Fruit fly (Drosophila melanogaster) whole organism, embryonic: ENCODE measurements around the gene AstA.

Experiments
- Ada2b ChIP-seq: fragments of 200-800 bp; sonication (Bioruptor generic); IDR thresholded peaks from 2 replicates; pipeline ENCODE4 v1.3.6; 2022; ENCODE audit warnings: missing biosample characterization, missing genetic modification characterization
- BEAF-32 ChIP-seq: fragments of 200-800 bp; sonication (Bioruptor generic); optimal IDR thresholded peaks from 3 replicates; lab custom pipeline; 2017; ENCODE audit warnings: missing biosample characterization, missing genetic modification characterization, mild to moderate bottlenecking, moderate library complexity, missing genetic modification reagents
- BtbVII ChIP-seq: fragments of 200-800 bp; sonication (Bioruptor generic); optimal IDR thresholded peaks from 3 replicates; lab custom pipeline; 2017; ENCODE audit warnings: missing biosample characterization, mild to moderate bottlenecking, missing genetic modification characterization
- CG10147 ChIP-seq: fragments of 200-800 bp; sonication (Bioruptor generic); optimal IDR thresholded peaks from 2 replicates; lab custom pipeline; 2019; ENCODE audit warnings: missing biosample characterization, mild to moderate bottlenecking, missing genetic modification characterization, moderate library complexity
- CG10274 ChIP-seq: fragments of 200-800 bp; sonication (Bioruptor generic); optimal IDR thresholded peaks from 3 replicates; lab custom pipeline; 2017; ENCODE audit warnings: missing biosample characterization, mild to moderate bottlenecking, missing genetic modification characterization
- CG10959 ChIP-seq: fragments of 200-800 bp; sonication (Bioruptor generic); IDR thresholded peaks from 2 replicates; pipeline ENCODE4 v1.3.6; 2022; ENCODE audit warnings: missing biosample characterization, missing genetic modification characterization
- CG12219 ChIP-seq: fragments of 200-800 bp; sonication (Bioruptor generic); optimal IDR thresholded peaks from 3 replicates; lab custom pipeline; 2018; ENCODE audit warnings: missing biosample characterization, mild to moderate bottlenecking, missing genetic modification characterization
- CG12942 ChIP-seq: fragments of 200-800 bp; sonication (Bioruptor generic); optimal IDR thresholded peaks from 3 replicates; lab custom pipeline; 2016; ENCODE audit warnings: missing biosample characterization, missing genetic modification characterization
- CG14667 ChIP-seq: fragments of 200-800 bp; sonication (Bioruptor generic); IDR thresholded peaks from 2 replicates; pipeline ENCODE4 v1.3.6; 2022; ENCODE audit warnings: missing biosample characterization, missing genetic modification characterization
- CG14860 ChIP-seq: fragments of 200-800 bp; sonication (Bioruptor generic); IDR thresholded peaks from 3 replicates; pipeline ENCODE4 v1.3.6; 2022; ENCODE audit warnings: missing biosample characterization, missing genetic modification characterization; ENCODE audit not compliant: partially characterized antibody
- CG15479 ChIP-seq: fragments of 200-800 bp; sonication (Bioruptor generic); optimal IDR thresholded peaks from 3 replicates; lab custom pipeline; 2019; ENCODE audit warnings: missing biosample characterization, mild to moderate bottlenecking, missing genetic modification characterization, moderate library complexity
- CG1647 ChIP-seq: fragments of 200-800 bp; sonication (Bioruptor generic); optimal IDR thresholded peaks from 3 replicates; lab custom pipeline; 2016; ENCODE audit warnings: missing biosample characterization, missing genetic modification characterization
- CG17328 ChIP-seq: fragments of 200-800 bp; sonication (Bioruptor generic); IDR thresholded peaks from 2 replicates; pipeline ENCODE4 v1.3.6; 2022; ENCODE audit warnings: missing biosample characterization, missing genetic modification characterization
- CG2875 ChIP-seq: fragments of 200-800 bp; sonication (Bioruptor generic); optimal IDR thresholded peaks from 2 replicates; lab custom pipeline; 2017; ENCODE audit warnings: missing biosample characterization, mild to moderate bottlenecking, missing genetic modification characterization, missing genetic modification reagents
- CG33557 ChIP-seq: fragments of 200-800 bp; sonication (Bioruptor generic); optimal IDR thresholded peaks from 2 replicates; lab custom pipeline; 2019; ENCODE audit warnings: missing biosample characterization, mild to moderate bottlenecking, missing genetic modification characterization, moderate library complexity
- CG3995 ChIP-seq: fragments of 200-800 bp; sonication (Bioruptor generic); optimal IDR thresholded peaks from 3 replicates; lab custom pipeline; 2016; ENCODE audit warnings: missing biosample characterization, missing genetic modification characterization
- CG43689 ChIP-seq: fragments of 200-800 bp; sonication (Bioruptor generic); IDR thresholded peaks from 2 replicates; pipeline ENCODE4 v1.3.6; 2022; ENCODE audit warnings: missing biosample characterization, missing genetic modification characterization
- CG4404 ChIP-seq: fragments of 200-800 bp; sonication (Bioruptor generic); IDR thresholded peaks from 2 replicates; pipeline ENCODE4 v1.3.6; 2022; ENCODE audit warnings: missing biosample characterization, missing genetic modification characterization
- CG4820 ChIP-seq: fragments of 200-800 bp; sonication (Bioruptor generic); optimal IDR thresholded peaks from 3 replicates; lab custom pipeline; 2016; ENCODE audit warnings: missing biosample characterization, missing genetic modification characterization
- CG4854 ChIP-seq: fragments of 200-800 bp; sonication (Bioruptor generic); optimal IDR thresholded peaks from 2 replicates; lab custom pipeline; 2016; ENCODE audit warnings: missing biosample characterization, missing genetic modification characterization, inconsistent platforms
- CG5245 ChIP-seq: fragments of 200-800 bp; sonication (Bioruptor generic); optimal IDR thresholded peaks from 3 replicates; lab custom pipeline; 2016; ENCODE audit warnings: missing biosample characterization, missing genetic modification characterization
- CG7963 ChIP-seq: fragments of 200-800 bp; sonication (Bioruptor generic); IDR thresholded peaks from 3 replicates; pipeline ENCODE4 v1.3.6; 2022; ENCODE audit warnings: missing biosample characterization, missing genetic modification characterization; ENCODE audit not compliant: partially characterized antibody
- CG7987 ChIP-seq: fragments of 200-800 bp; sonication (Bioruptor generic); optimal IDR thresholded peaks from 2 replicates; lab custom pipeline; 2018; ENCODE audit warnings: missing biosample characterization, mild to moderate bottlenecking, missing genetic modification characterization, moderate library complexity
- CG9215 ChIP-seq: fragments of 200-800 bp; sonication (Bioruptor generic); IDR thresholded peaks from 2 replicates; pipeline ENCODE4 v1.3.6; 2022; ENCODE audit warnings: missing biosample characterization, missing genetic modification characterization
- E2f1 ChIP-seq: fragments of 200-800 bp; sonication (Bioruptor generic); IDR thresholded peaks from 2 replicates; pipeline ENCODE4 v1.3.6; 2022; ENCODE audit warnings: missing biosample characterization, missing genetic modification characterization
- E2f2 ChIP-seq: fragments of 200-800 bp; sonication (Bioruptor generic); IDR thresholded peaks from 2 replicates; pipeline ENCODE4 v1.3.6; 2022; ENCODE audit warnings: missing biosample characterization, missing genetic modification characterization
- Eip74EF ChIP-seq, 2 experiments: fragments of 200-800 bp in 1 of 2; fragments of >200 bp in 1 of 2; sonication (Bioruptor generic) in 1 of 2; optimal IDR thresholded peaks; 2 replicates each; lab custom pipeline; 2017 to 2019; ENCODE audit warnings: missing biosample characterization in 2 of 2, missing genetic modification characterization in 2 of 2, mild to moderate bottlenecking in 1 of 2, moderate library complexity in 1 of 2
- Ets97D ChIP-seq: fragments of 200-800 bp; sonication (Bioruptor generic); optimal IDR thresholded peaks from 3 replicates; lab custom pipeline; 2016; ENCODE audit warnings: missing biosample characterization, missing genetic modification characterization
- HLHmδ ChIP-seq: fragments of 200-800 bp; sonication (Bioruptor generic); optimal IDR thresholded peaks from 2 replicates; lab custom pipeline; 2018; ENCODE audit warnings: missing biosample characterization, mild to moderate bottlenecking, missing genetic modification characterization, moderate library complexity
- Hr39 ChIP-seq: fragments of >200 bp; optimal IDR thresholded peaks from 2 replicates; lab custom pipeline; 2017
- Lpt ChIP-seq: fragments of >200 bp; optimal IDR thresholded peaks from 2 replicates; lab custom pipeline; 2018; ENCODE audit warnings: missing biosample characterization, missing genetic modification characterization
- NK7.1 ChIP-seq: fragments of 200-800 bp; sonication (Bioruptor generic); optimal IDR thresholded peaks from 3 replicates; lab custom pipeline; 2016; ENCODE audit warnings: missing biosample characterization, missing genetic modification characterization
- NfI ChIP-seq: fragments of 200-800 bp; sonication (Bioruptor generic); optimal IDR thresholded peaks from 3 replicates; lab custom pipeline; 2018; ENCODE audit warnings: missing biosample characterization, mild to moderate bottlenecking, missing genetic modification characterization, moderate library complexity
- Sox100B ChIP-seq: fragments of 200-800 bp; sonication (Bioruptor generic); optimal IDR thresholded peaks from 3 replicates; lab custom pipeline; 2018; ENCODE audit warnings: missing biosample characterization, mild to moderate bottlenecking, missing genetic modification characterization
- Sry-β ChIP-seq: fragments of 200-800 bp; sonication (Bioruptor generic); optimal IDR thresholded peaks from 2 replicates; lab custom pipeline; 2018; ENCODE audit warnings: missing biosample characterization, mild to moderate bottlenecking, missing genetic modification characterization, moderate library complexity
- ap ChIP-seq: fragments of 200-800 bp; sonication (Bioruptor generic); IDR thresholded peaks from 2 replicates; pipeline ENCODE4 v1.3.6; 2022; ENCODE audit warnings: missing biosample characterization, missing genetic modification characterization
- ase ChIP-seq: fragments of 200-800 bp; sonication (Bioruptor generic); IDR thresholded peaks from 3 replicates; pipeline ENCODE4 v1.3.6; 2022; ENCODE audit warnings: missing biosample characterization, missing genetic modification characterization
- bbx ChIP-seq: fragments of 200-800 bp; sonication (Bioruptor generic); IDR thresholded peaks from 2 replicates; pipeline ENCODE4 v1.3.6; 2022; ENCODE audit warnings: missing biosample characterization, missing genetic modification characterization; ENCODE audit not compliant: partially characterized antibody
- dm ChIP-seq: fragments of 200-800 bp; sonication (Bioruptor generic); optimal IDR thresholded peaks from 3 replicates; lab custom pipeline; 2016; ENCODE audit warnings: missing biosample characterization, missing genetic modification characterization
- gfzf ChIP-seq: fragments of 200-800 bp; sonication (Bioruptor generic); optimal IDR thresholded peaks from 2 replicates; lab custom pipeline; 2016; ENCODE audit warnings: missing biosample characterization, mild to moderate bottlenecking, missing genetic modification characterization, moderate library complexity
- grau ChIP-seq: fragments of 200-800 bp; optimal IDR thresholded peaks from 3 replicates; lab custom pipeline; 2019; ENCODE audit warnings: missing biosample characterization, mild to moderate bottlenecking, missing genetic modification characterization, moderate library complexity
- inv ChIP-seq: fragments of 200-800 bp; sonication (Bioruptor generic); IDR thresholded peaks from 2 replicates; pipeline ENCODE4 v1.3.6; 2022; ENCODE audit warnings: missing biosample characterization, missing genetic modification characterization; ENCODE audit not compliant: partially characterized antibody
- kay ChIP-seq: fragments of 200-800 bp; sonication (Bioruptor generic); optimal IDR thresholded peaks from 2 replicates; lab custom pipeline; 2016; ENCODE audit warnings: missing biosample characterization, missing genetic modification characterization
- klu ChIP-seq: fragments of 200-800 bp; sonication (Bioruptor generic); IDR thresholded peaks from 2 replicates; pipeline ENCODE4 v1.3.6; 2022; ENCODE audit warnings: missing biosample characterization, missing genetic modification characterization
- mam ChIP-seq: fragments of 200-800 bp; sonication (Bioruptor generic); optimal IDR thresholded peaks from 3 replicates; lab custom pipeline; 2016; ENCODE audit warnings: missing biosample characterization, missing genetic modification characterization
- pb ChIP-seq: fragments of 200-800 bp; sonication (Bioruptor generic); optimal IDR thresholded peaks from 3 replicates; lab custom pipeline; 2016; ENCODE audit warnings: missing biosample characterization, missing genetic modification characterization
- sd ChIP-seq: fragments of 200-800 bp; sonication (Bioruptor generic); optimal IDR thresholded peaks from 3 replicates; lab custom pipeline; 2018; ENCODE audit warnings: missing biosample characterization, mild to moderate bottlenecking, missing genetic modification characterization, moderate library complexity
- sob ChIP-seq: fragments of 200-800 bp; sonication (Bioruptor generic); IDR thresholded peaks from 2 replicates; pipeline ENCODE4 v1.3.6; 2022; ENCODE audit warnings: missing biosample characterization, missing genetic modification characterization
- usp ChIP-seq: fragments of >200 bp; optimal IDR thresholded peaks from 2 replicates; lab custom pipeline; 2017; ENCODE audit warnings: missing biosample characterization, missing genetic modification characterization

AstA gene

dm6 chr3R:24810844-24811625 lies 46.2 kb upstream of the AstA start (continued):
- TF ChIP-seq CG10274 (GFP tag; lab: Kevin White, UChicago), result peak; percentile 83
- TF ChIP-seq Eip74EF (GFP tag; optimal IDR thresholded peaks at IDR 0.05; lab: Kevin White, UChicago), result peak in 1 of 2 experiments; percentile 81
- TF ChIP-seq NK7.1, result peak; percentile 67
- no peak for TF ChIP-seq Sry-β
- TF ChIP-seq usp (GFP tag; lab: Kevin White, UChicago), result no peak
- peak; percentile 84 for TF ChIP-seq CG4820
- peak; percentile 77 for TF ChIP-seq CG2875 (GFP tag; lab: Kevin White, UChicago)
- peak; percentile 81 for TF ChIP-seq Sox100B (GFP tag; lab: Kevin White, UChicago)
- TF ChIP-seq CG9215 (GFP tag; lab: Robert Waterston, UW), result peak; percentile 78
- no peak for TF ChIP-seq BEAF-32 (GFP tag; lab: Kevin White, UChicago)
- peak; percentile 79 for TF ChIP-seq ap (GFP tag; lab: Robert Waterston, UW)
- TF ChIP-seq CG14860, result no peak
- TF ChIP-seq kay (GFP tag; lab: Kevin White, UChicago), result peak; percentile 73
- peak; percentile 79; the same call in 1 of the 2 replicates for TF ChIP-seq CG14667 (GFP tag; lab: Robert Waterston, UW)
- no peak for TF ChIP-seq Hr39 (lab: Kevin White, UChicago)
- peak; percentile 95 for TF ChIP-seq sob (GFP tag; lab: Robert Waterston, UW)
- peak; percentile 90 for TF ChIP-seq mam (GFP tag; lab: Kevin White, UChicago)
- TF ChIP-seq grau, result peak; percentile 91
- TF ChIP-seq BtbVII (GFP tag; lab: Kevin White, UChicago), result peak; percentile 89
- peak; percentile 87 for TF ChIP-seq E2f1 (GFP tag; lab: Robert Waterston, UW)
- peak; percentile 74 for TF ChIP-seq pb (GFP tag; lab: Kevin White, UChicago)
- TF ChIP-seq klu (GFP tag; lab: Robert Waterston, UW), result peak; percentile 68
- peak; percentile 68 for TF ChIP-seq CG10147 (GFP tag; lab: Kevin White, UChicago)
- TF ChIP-seq CG12942 (GFP tag; lab: Kevin White, UChicago), result peak; percentile 79
- peak; percentile 86 for TF ChIP-seq CG17328 (GFP tag; lab: Robert Waterston, UW)
- TF ChIP-seq inv (GFP tag; lab: Robert Waterston, UW), result no peak
- TF ChIP-seq CG10959 (GFP tag; lab: Robert Waterston, UW), result peak; percentile 58; the same call in 1 of the 2 replicates
- TF ChIP-seq ase (GFP tag; lab: Robert Waterston, UW), result peak; percentile 90
- TF ChIP-seq CG43689 (GFP tag; lab: Robert Waterston, UW), result peak; percentile 81
- no peak for TF ChIP-seq gfzf (GFP tag; lab: Kevin White, UChicago)
- TF ChIP-seq bbx, result no peak
- TF ChIP-seq CG7987 (GFP tag; lab: Kevin White, UChicago), result peak; percentile 82
- peak; percentile 66 for TF ChIP-seq E2f2 (GFP tag; lab: Robert Waterston, UW)
- peak; percentile 84 for TF ChIP-seq sd (tag; lab: Kevin White, UChicago)
- TF ChIP-seq CG15479 (GFP tag; lab: Kevin White, UChicago), result no peak
- peak; percentile 61 for TF ChIP-seq CG4404 (GFP tag; lab: Robert Waterston, UW)
- peak; percentile 90 for TF ChIP-seq Ada2b
- TF ChIP-seq CG5245 (GFP tag; lab: Kevin White, UChicago), result peak; percentile 87
- peak; percentile 89 for TF ChIP-seq CG1647
- TF ChIP-seq CG4854 (GFP tag; lab: Kevin White, UChicago), result peak; percentile 76
- TF ChIP-seq CG7963 (GFP tag; lab: Robert Waterston, UW), result no peak
- TF ChIP-seq HLHmδ (GFP tag; lab: Kevin White, UChicago), result no peak
- peak; percentile 54 for TF ChIP-seq CG3995 (GFP tag; lab: Kevin White, UChicago)
- no peak for TF ChIP-seq CG33557
- TF ChIP-seq Ets97D (GFP tag; lab: Kevin White, UChicago), result peak; percentile 76
- no peak for TF ChIP-seq Lpt
- peak; percentile 71 for TF ChIP-seq dm (GFP tag; lab: Kevin White, UChicago)
- peak; percentile 93 for TF ChIP-seq NfI (GFP tag; lab: Kevin White, UChicago)
- peak; percentile 92 for TF ChIP-seq CG12219 (GFP tag; lab: Kevin White, UChicago)
